Fruit fly (Drosophila melanogaster) whole organism, embryonic: ENCODE measurements around the gene CG5644.

Experiments
- Adf1 ChIP-seq: fragments of 200-800 bp; sonication (Bioruptor generic); IDR thresholded peaks from 2 replicates; pipeline ENCODE4 v1.3.6; 2022; ENCODE audit warnings: missing biosample characterization, missing genetic modification characterization
- B-H2 ChIP-seq: fragments of 200-800 bp; sonication (Bioruptor generic); optimal IDR thresholded peaks from 2 replicates; lab custom pipeline; 2018; ENCODE audit warnings: missing biosample characterization, mild to moderate bottlenecking, missing genetic modification characterization
- CG10366 ChIP-seq: fragments of 200-800 bp; sonication (Bioruptor generic); IDR thresholded peaks from 2 replicates; pipeline ENCODE4 v1.3.6; 2022; ENCODE audit warnings: missing biosample characterization, missing genetic modification characterization
- CG12155 ChIP-seq: fragments of 200-800 bp; sonication (Bioruptor generic); optimal IDR thresholded peaks from 3 replicates; lab custom pipeline; 2016; ENCODE audit warnings: missing biosample characterization, missing genetic modification characterization
- CG12391 ChIP-seq: fragments of 200-800 bp; sonication (Bioruptor generic); optimal IDR thresholded peaks from 3 replicates; lab custom pipeline; 2018; ENCODE audit warnings: missing biosample characterization, mild to moderate bottlenecking, missing genetic modification characterization, moderate library complexity
- CG13296 ChIP-seq: fragments of 200-800 bp; sonication (Bioruptor generic); optimal IDR thresholded peaks from 3 replicates; lab custom pipeline; 2018; ENCODE audit warnings: missing biosample characterization, mild to moderate bottlenecking, missing genetic modification characterization
- CG13894 ChIP-seq: fragments of 200-800 bp; sonication (Bioruptor generic); optimal IDR thresholded peaks from 3 replicates; lab custom pipeline; 2018; ENCODE audit warnings: missing biosample characterization, mild to moderate bottlenecking, missing genetic modification characterization, moderate library complexity
- CG14014 ChIP-seq: fragments of 200-800 bp; sonication (Bioruptor generic); IDR thresholded peaks from 2 replicates; pipeline ENCODE4 v1.3.6; 2022; ENCODE audit warnings: missing biosample characterization, missing genetic modification characterization
- CG14667 ChIP-seq: fragments of 200-800 bp; sonication (Bioruptor generic); IDR thresholded peaks from 2 replicates; pipeline ENCODE4 v1.3.6; 2022; ENCODE audit warnings: missing biosample characterization, missing genetic modification characterization
- CG14965 ChIP-seq: fragments of 200-800 bp; sonication (Bioruptor generic); optimal IDR thresholded peaks from 2 replicates; lab custom pipeline; 2016; ENCODE audit warnings: missing biosample characterization, missing genetic modification characterization, borderline replicate concordance
- CG17328 ChIP-seq: fragments of 200-800 bp; sonication (Bioruptor generic); IDR thresholded peaks from 2 replicates; pipeline ENCODE4 v1.3.6; 2022; ENCODE audit warnings: missing biosample characterization, missing genetic modification characterization
- CG17385 ChIP-seq: fragments of 200-800 bp; sonication (Bioruptor generic); optimal IDR thresholded peaks from 3 replicates; lab custom pipeline; 2018; ENCODE audit warnings: missing biosample characterization, mild to moderate bottlenecking, missing genetic modification characterization
- CG18262 ChIP-seq: fragments of 200-800 bp; optimal IDR thresholded peaks from 3 replicates; lab custom pipeline; 2019; ENCODE audit warnings: missing biosample characterization, mild to moderate bottlenecking, missing genetic modification characterization, moderate library complexity
- CG2889 ChIP-seq: fragments of 200-800 bp; sonication (Bioruptor generic); IDR thresholded peaks from 3 replicates; pipeline ENCODE4 v1.3.6; 2022; ENCODE audit warnings: missing biosample characterization, missing genetic modification characterization
- CG3838 ChIP-seq: fragments of 200-800 bp; sonication (Bioruptor generic); optimal IDR thresholded peaks from 3 replicates; lab custom pipeline; 2016; ENCODE audit warnings: missing biosample characterization, missing genetic modification characterization
- CG4424 ChIP-seq: fragments of 200-800 bp; sonication (Bioruptor generic); optimal IDR thresholded peaks from 3 replicates; lab custom pipeline; 2016; ENCODE audit warnings: missing biosample characterization, missing genetic modification characterization
- CG4707 ChIP-seq: fragments of 200-800 bp; sonication (Bioruptor generic); optimal IDR thresholded peaks from 2 replicates; lab custom pipeline; 2018; ENCODE audit warnings: missing biosample characterization, mild to moderate bottlenecking, missing genetic modification characterization, moderate library complexity
- CG4854 ChIP-seq: fragments of 200-800 bp; sonication (Bioruptor generic); optimal IDR thresholded peaks from 2 replicates; lab custom pipeline; 2016; ENCODE audit warnings: missing biosample characterization, missing genetic modification characterization, inconsistent platforms
- CG6654 ChIP-seq: fragments of 200-800 bp; sonication (Bioruptor generic); optimal IDR thresholded peaks from 2 replicates; lab custom pipeline; 2017; ENCODE audit warnings: missing biosample characterization, mild to moderate bottlenecking, missing genetic modification characterization
- CG8089 ChIP-seq: fragments of 200-800 bp; sonication (Bioruptor generic); optimal IDR thresholded peaks from 3 replicates; lab custom pipeline; 2016; ENCODE audit warnings: missing biosample characterization, missing genetic modification characterization
- CG8281 ChIP-seq: fragments of 200-800 bp; sonication (Bioruptor generic); optimal IDR thresholded peaks from 2 replicates; lab custom pipeline; 2018; ENCODE audit warnings: missing biosample characterization, mild to moderate bottlenecking, missing genetic modification characterization, moderate library complexity
- CG8765 ChIP-seq: fragments of 200-800 bp; sonication (Bioruptor generic); IDR thresholded peaks from 2 replicates; pipeline ENCODE4 v1.3.6; 2022; ENCODE audit warnings: missing biosample characterization, missing genetic modification characterization
- CG9437 ChIP-seq: fragments of 200-800 bp; sonication (Bioruptor generic); optimal IDR thresholded peaks from 2 replicates; lab custom pipeline; 2018; ENCODE audit warnings: missing biosample characterization, mild to moderate bottlenecking, missing genetic modification characterization
- CG9932 ChIP-seq: fragments of 200-800 bp; sonication (Bioruptor generic); IDR thresholded peaks from 2 replicates; pipeline ENCODE4 v1.3.6; 2022; ENCODE audit warnings: missing biosample characterization, missing genetic modification characterization
- CrebB ChIP-seq: fragments of 200-800 bp; sonication (Bioruptor generic); optimal IDR thresholded peaks from 3 replicates; lab custom pipeline; 2018; ENCODE audit warnings: missing biosample characterization, mild to moderate bottlenecking, missing genetic modification characterization
- GATAe ChIP-seq: fragments of 200-800 bp; sonication (Bioruptor generic); conservative IDR thresholded peaks from 2 replicates; pipeline ENCODE4 v1.3.6; 2022; ENCODE audit warnings: missing biosample characterization, missing genetic modification characterization
- H15 ChIP-seq: fragments of 200-800 bp; sonication (Bioruptor generic); IDR thresholded peaks from 3 replicates; pipeline ENCODE4 v1.3.6; 2022; ENCODE audit warnings: missing biosample characterization, missing genetic modification characterization
- Hmr ChIP-seq: fragments of 200-800 bp; sonication (Bioruptor generic); optimal IDR thresholded peaks from 3 replicates; lab custom pipeline; 2017; ENCODE audit warnings: mild to moderate bottlenecking, missing biosample characterization, missing genetic modification reagents, missing genetic modification characterization
- MTF-1 ChIP-seq: fragments of 200-800 bp; sonication (Bioruptor generic); optimal IDR thresholded peaks from 2 replicates; lab custom pipeline; 2018; ENCODE audit warnings: missing biosample characterization, mild to moderate bottlenecking, missing genetic modification characterization, borderline replicate concordance
- Med ChIP-seq: fragments of 200-800 bp; sonication (Bioruptor generic); peaks from one replicate; lab custom pipeline; 2016; ENCODE audit warnings: missing biosample characterization, missing genetic modification characterization, mild to moderate bottlenecking, inconsistent platforms, moderate library complexity
- Six4 ChIP-seq: fragments of 200-800 bp; sonication (Bioruptor generic); optimal IDR thresholded peaks from 2 replicates; lab custom pipeline; 2016; ENCODE audit warnings: missing biosample characterization, missing genetic modification characterization
- az2 ChIP-seq: fragments of 200-800 bp; sonication (Bioruptor generic); optimal IDR thresholded peaks from 3 replicates; lab custom pipeline; 2016; ENCODE audit warnings: missing biosample characterization, missing genetic modification characterization
- chn ChIP-seq: fragments of 200-800 bp; sonication (Bioruptor generic); optimal IDR thresholded peaks from 2 replicates; lab custom pipeline; 2016; ENCODE audit warnings: missing biosample characterization, missing genetic modification characterization
- ci ChIP-seq: fragments of 200-800 bp; sonication (Bioruptor generic); IDR thresholded peaks from 3 replicates; pipeline ENCODE4 v1.3.6; 2022; ENCODE audit warnings: missing biosample characterization, missing genetic modification characterization
- crc ChIP-seq: fragments of 200-800 bp; sonication (Bioruptor generic); optimal IDR thresholded peaks from 2 replicates; lab custom pipeline; 2016; ENCODE audit warnings: missing biosample characterization, missing genetic modification characterization
- dimm ChIP-seq: fragments of 200-800 bp; sonication (Bioruptor generic); IDR thresholded peaks from 2 replicates; pipeline ENCODE4 v1.3.6; 2022; ENCODE audit warnings: missing biosample characterization, missing genetic modification characterization
- emc ChIP-seq: fragments of 200-800 bp; sonication (Bioruptor generic); optimal IDR thresholded peaks from 2 replicates; lab custom pipeline; 2016; ENCODE audit warnings: missing biosample characterization, missing genetic modification characterization
- en ChIP-seq: fragments of 200-800 bp; sonication (Bioruptor generic); optimal IDR thresholded peaks from 2 replicates; lab custom pipeline; 2016; ENCODE audit warnings: missing biosample characterization, missing genetic modification characterization
- fd102C ChIP-seq: fragments of 200-800 bp; sonication (Bioruptor generic); optimal IDR thresholded peaks from 2 replicates; lab custom pipeline; 2018; ENCODE audit warnings: missing biosample characterization, mild to moderate bottlenecking, missing genetic modification characterization, moderate library complexity
- h ChIP-seq: fragments of >200 bp; optimal IDR thresholded peaks from 2 replicates; lab custom pipeline; 2017
- hkb ChIP-seq, 2 experiments: fragments of 200-800 bp in 1 of 2; fragments of >200 bp in 1 of 2; sonication (Bioruptor generic) in 1 of 2; IDR thresholded peaks in 1 of 2; optimal IDR thresholded peaks in 1 of 2; 2 replicates each; pipeline versions ENCODE4 v1.3.6 to Lab custom; 2017 to 2022; ENCODE audit warnings: missing biosample characterization in 1 of 2, missing genetic modification characterization in 1 of 2
- jing ChIP-seq: fragments of 200-800 bp; sonication (Bioruptor generic); optimal IDR thresholded peaks from 2 replicates; lab custom pipeline; 2018; ENCODE audit warnings: missing biosample characterization, mild to moderate bottlenecking, missing genetic modification characterization
- nerfin-1 ChIP-seq: fragments of 200-800 bp; sonication (Bioruptor generic); optimal IDR thresholded peaks from 3 replicates; lab custom pipeline; 2019; ENCODE audit warnings: missing biosample characterization, mild to moderate bottlenecking, missing genetic modification characterization, moderate library complexity
- pnt ChIP-seq: fragments of 200-800 bp; sonication (Bioruptor generic); optimal IDR thresholded peaks from 3 replicates; lab custom pipeline; 2016; ENCODE audit warnings: missing biosample characterization, missing genetic modification characterization
- ssp ChIP-seq: fragments of 200-800 bp; sonication (Bioruptor generic); IDR thresholded peaks from 2 replicates; pipeline ENCODE4 v1.3.6; 2022; ENCODE audit warnings: missing biosample characterization, missing genetic modification characterization
- tap ChIP-seq: fragments of 200-800 bp; optimal IDR thresholded peaks from 3 replicates; lab custom pipeline; 2019; ENCODE audit warnings: missing biosample characterization, mild to moderate bottlenecking, missing genetic modification characterization, moderate library complexity
- vnd ChIP-seq: fragments of 200-800 bp; sonication (Bioruptor generic); IDR thresholded peaks from 3 replicates; pipeline ENCODE4 v1.3.6; 2022; ENCODE audit warnings: missing biosample characterization, missing genetic modification characterization; ENCODE audit not compliant: partially characterized antibody
- wek ChIP-seq: fragments of 200-800 bp; sonication (Bioruptor generic); optimal IDR thresholded peaks from 3 replicates; lab custom pipeline; 2018; ENCODE audit warnings: missing biosample characterization, mild to moderate bottlenecking, missing genetic modification characterization, moderate library complexity
- wor ChIP-seq: fragments of 200-800 bp; sonication (Bioruptor generic); IDR thresholded peaks from 2 replicates; pipeline ENCODE4 v1.3.6; 2022; ENCODE audit warnings: missing biosample characterization, missing genetic modification characterization
- zen2 ChIP-seq: fragments of 200-800 bp; sonication (Bioruptor generic); IDR thresholded peaks from 3 replicates; pipeline ENCODE4 v1.3.6; 2022; ENCODE audit warnings: missing biosample characterization, missing genetic modification characterization; ENCODE audit not compliant: partially characterized antibody
- zf30C ChIP-seq: fragments of 200-800 bp; sonication (Bioruptor generic); optimal IDR thresholded peaks from 3 replicates; lab custom pipeline; 2018; ENCODE audit warnings: missing biosample characterization, mild to moderate bottlenecking, missing genetic modification characterization

CG5644 gene

DNA sequence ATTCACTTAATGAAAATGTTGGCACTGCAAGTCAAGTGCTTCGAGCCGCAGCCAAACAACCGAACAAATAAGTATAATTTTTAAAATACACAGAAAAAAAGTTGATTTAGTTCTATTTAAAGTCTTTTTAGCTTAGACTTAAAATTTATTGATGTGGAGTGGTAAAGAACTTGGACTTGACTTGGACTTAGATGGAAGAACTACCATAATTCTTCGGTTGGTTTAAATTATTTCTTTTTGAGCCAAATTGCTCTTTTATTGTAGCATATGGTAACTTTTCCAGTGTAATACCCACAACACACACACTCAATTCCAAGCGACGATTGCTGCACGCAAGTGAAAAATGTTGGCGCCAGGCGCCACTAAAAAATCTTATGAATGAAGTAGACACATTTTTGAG is 48.4 kb upstream of the CG5644 start (continued):
- TF ChIP-seq CG4424 (peak; percentile 54), CG13894 (tag; lab: Kevin White, UChicago) (no peak), hkb (optimal IDR thresholded peaks at IDR 0.05; lab: Kevin White, UChicago) (no peak), hkb (GFP tag; IDR thresholded peaks at IDR 0.05; lab: Robert Waterston, UW) (peak; percentile 50; the same call in 1 of the 2 replicates), CG14667 (GFP tag; lab: Robert Waterston, UW) (no peak), zf30C (GFP tag; lab: Kevin White, UChicago) (peak; percentile 69), CG9437 (GFP tag; lab: Kevin White, UChicago) (peak; percentile 3), Six4 (GFP tag; lab: Kevin White, UChicago) (no peak), wek (GFP tag; lab: Kevin White, UChicago) (no peak), az2 (peak; percentile 52), Med (GFP tag; lab: Kevin White, UChicago) (peak; percentile 83), CG12155 (GFP tag; lab: Kevin White, UChicago) (no peak), CG17328 (peak; percentile 57; the same call in 1 of the 2 replicates), CG4707 (GFP tag; lab: Kevin White, UChicago) (no peak), fd102C (GFP tag; lab: Kevin White, UChicago) (peak; percentile 16), zen2 (GFP tag; lab: Robert Waterston, UW) (no peak), CG17385 (GFP tag; lab: Kevin White, UChicago) (peak; percentile 6), CG9932 (GFP tag; lab: Robert Waterston, UW) (no peak), CG10366 (GFP tag; lab: Robert Waterston, UW) (peak; percentile 15; the same call in 1 of the 2 replicates), CG6654 (no peak), B-H2 (GFP tag; lab: Kevin White, UChicago) (no peak), CG8089 (GFP tag; lab: Kevin White, UChicago) (peak; percentile 21), dimm (no peak), ssp (GFP tag; lab: Robert Waterston, UW) (peak; percentile 30; the same call in 1 of the 2 replicates), CG14014 (peak; percentile 44; the same call in 1 of the 2 replicates), CG3838 (GFP tag; lab: Kevin White, UChicago) (no peak), pnt (GFP tag; lab: Kevin White, UChicago) (no peak), Hmr (no peak), H15 (GFP tag; lab: Robert Waterston, UW) (no peak), h (lab: Kevin White, UChicago) (no peak), GATAe (GFP tag; lab: Robert Waterston, UW) (no peak), Adf1 (no peak), CrebB (tag; lab: Kevin White, UChicago) (no peak), nerfin-1 (tag; lab: Kevin White, UChicago) (no peak), CG8765 (GFP tag; lab: Robert Waterston, UW) (no peak; the same call in 1 of the 2 replicates), CG2889 (GFP tag; lab: Robert Waterston, UW) (no peak), emc (no peak), CG4854 (no peak), tap (tag; lab: Kevin White, UChicago) (no peak), chn (GFP tag; lab: Kevin White, UChicago) (peak; percentile 44), ci (peak; percentile 62; the same call in 1 of the 3 replicates), MTF-1 (no peak), jing (GFP tag; lab: Kevin White, UChicago) (peak; percentile 12), vnd (GFP tag; lab: Robert Waterston, UW) (no peak), CG14965 (GFP tag; lab: Kevin White, UChicago) (no peak), CG13296 (GFP tag; lab: Kevin White, UChicago) (no peak), wor (GFP tag; lab: Robert Waterston, UW) (no peak), crc (no peak), CG18262 (tag; lab: Kevin White, UChicago) (peak; percentile 62), CG8281 (no peak), en (GFP tag; lab: Kevin White, UChicago) (no peak), CG12391 (tag; lab: Kevin White, UChicago) (peak; percentile 68)
